Worm (Caenorhabditis elegans): Measurements from ENCODE around the gene F37B12.3.

- TF ChIP-seq ets-7 (tag; optimal IDR thresholded peaks at IDR 0.05) (no peak), flt-1 (GFP tag; IDR thresholded peaks at IDR 0.05) (no peak), ceh-36 (tag; optimal IDR thresholded peaks at IDR 0.05) (no peak), ama-1 (optimal IDR thresholded peaks at IDR 0.05) (no peak), hmg-4 (GFP tag; optimal IDR thresholded peaks at IDR 0.05) (no peak), tra-4 (tag; optimal IDR thresholded peaks at IDR 0.05) (no peak), tbx-37 (GFP tag; conservative IDR thresholded peaks at IDR 0.05) (no peak), aly-1 (tag; optimal IDR thresholded peaks at IDR 0.05) (no peak), scrt-1 (GFP tag; IDR thresholded peaks at IDR 0.05) (no peak), ceh-13 (GFP tag; optimal IDR thresholded peaks at IDR 0.05) (no peak), B0310.2 (tag; optimal IDR thresholded peaks at IDR 0.05) (no peak), F13C5.2 (tag; optimal IDR thresholded peaks at IDR 0.05) (no peak), tbx-11 (GFP tag; IDR thresholded peaks at IDR 0.05) (no peak)
These were observed 23.2 kb upstream of the F37B12.3 start for ce11 chrII:9064437-9064836.

Measured in whole organism, early embryonic.